Worm (Caenorhabditis elegans): ENCODE results near the gene mfsd-12.

Gene mfsd-12

ce11 chrX:4706755-4707226 lies 38.9 kb downstream of the mfsd-12 start, which contains the start of gene dhhc-10:
TSS of gene dhhc-10 (plus strand) at chrX:4707176.
- TF ChIP-seq unc-42 (tag; optimal IDR thresholded peaks at IDR 0.05) (peak; percentile 84), dve-1 (tag; optimal IDR thresholded peaks at IDR 0.05) (peak; percentile 40), rnt-1 (tag; optimal IDR thresholded peaks at IDR 0.05) (no peak), nfya-1 (tag; optimal IDR thresholded peaks at IDR 0.05) (peak; percentile 36), hlh-13 (GFP tag; optimal IDR thresholded peaks at IDR 0.05) (no peak), tbx-2 (tag; optimal IDR thresholded peaks at IDR 0.05) (peak; percentile 45), ceh-31 (tag; optimal IDR thresholded peaks at IDR 0.05) (peak; percentile 0), elt-2 (tag; optimal IDR thresholded peaks at IDR 0.05) (peak; percentile 46), ceh-48 (tag; optimal IDR thresholded peaks at IDR 0.05) (peak; percentile 59), unc-55 (GFP tag; optimal IDR thresholded peaks at IDR 0.05) (peak; percentile 93), tbx-7 (tag; optimal IDR thresholded peaks at IDR 0.05) (no peak), pha-2 (tag; optimal IDR thresholded peaks at IDR 0.05) (peak; percentile 34), C38D4.7 (GFP tag; optimal IDR thresholded peaks at IDR 0.05) (no peak), sox-2 (GFP tag; IDR thresholded peaks at IDR 0.05) (no peak)

ce11 chrX:4711698-4712329 lies 43.9 kb downstream of the mfsd-12 start, which contains the start of the genes dnj-14 and glit-1:
TSS of gene dnj-14 (minus strand) at chrX:4711748.
TSS of gene glit-1 (plus strand) at chrX:4712279.
- TF ChIP-seq rnt-1 (tag; optimal IDR thresholded peaks at IDR 0.05) (peak; percentile 73), ceh-34 (tag; optimal IDR thresholded peaks at IDR 0.05) (peak; percentile 81), C08G9.2 (tag; optimal IDR thresholded peaks at IDR 0.05) (peak; percentile 26), pax-1 (tag; optimal IDR thresholded peaks at IDR 0.05) (no peak), hlh-8 (tag; optimal IDR thresholded peaks at IDR 0.05) (peak; percentile 66), gmeb-2 (tag; optimal IDR thresholded peaks at IDR 0.05) (peak; percentile 27), dve-1 (tag; optimal IDR thresholded peaks at IDR 0.05) (peak; percentile 38), ceh-45 (GFP tag; IDR thresholded peaks at IDR 0.05) (0 out of 2 replicates have a peak, but pooled peaks have one; percentile 9), unc-55 (GFP tag; optimal IDR thresholded peaks at IDR 0.05) (peak; percentile 85), npax-4 (tag; optimal IDR thresholded peaks at IDR 0.05) (no peak), ref-2 (tag; optimal IDR thresholded peaks at IDR 0.05) (peak; percentile 87), ceh-22 (tag; optimal IDR thresholded peaks at IDR 0.05) (peak; percentile 21), ceh-6 (GFP tag; optimal IDR thresholded peaks at IDR 0.05) (no peak), pha-4 (tag; optimal IDR thresholded peaks at IDR 0.05) (no peak), madf-2 (tag; optimal IDR thresholded peaks at IDR 0.05) (peak; percentile 45), pat-9 (tag; optimal IDR thresholded peaks at IDR 0.05) (no peak), unc-86 (tag; optimal IDR thresholded peaks at IDR 0.05) (no peak), tbx-7 (tag; optimal IDR thresholded peaks at IDR 0.05) (no peak), sdc-2 (tag; optimal IDR thresholded peaks at IDR 0.05) (peak; percentile 78), nfya-1 (tag; optimal IDR thresholded peaks at IDR 0.05) (peak; percentile 91), ceh-14 (tag; optimal IDR thresholded peaks at IDR 0.05) (peak; percentile 43), hlh-15 (tag; optimal IDR thresholded peaks at IDR 0.05) (no peak), ets-4 (tag; optimal IDR thresholded peaks at IDR 0.05) (peak; percentile 55), T23F11.4 (GFP tag; optimal IDR thresholded peaks at IDR 0.05) (peak; percentile 58), hlh-30 (tag; optimal IDR thresholded peaks at IDR 0.05; ENCODE audit: insufficient read depth) (peak; percentile 83), pqm-1 (tag; optimal IDR thresholded peaks at IDR 0.05) (peak; percentile 68), K09A11.1 (tag; optimal IDR thresholded peaks at IDR 0.05; ENCODE audit: insufficient read depth) (peak; percentile 16), unc-42 (tag; optimal IDR thresholded peaks at IDR 0.05) (peak; percentile 86), elt-2 (tag; optimal IDR thresholded peaks at IDR 0.05) (peak; percentile 68), syd-9 (tag; optimal IDR thresholded peaks at IDR 0.05) (peak; percentile 60), ttx-3 (tag; optimal IDR thresholded peaks at IDR 0.05) (no peak), lim-6 (tag; optimal IDR thresholded peaks at IDR 0.05) (peak; percentile 6), ceh-48 (tag; optimal IDR thresholded peaks at IDR 0.05) (peak; percentile 44), unc-3 (GFP tag; conservative IDR thresholded peaks at IDR 0.05) (no peak), unc-3 (tag; optimal IDR thresholded peaks at IDR 0.05) (peak; percentile 45), hlh-13 (GFP tag; optimal IDR thresholded peaks at IDR 0.05) (no peak), ceh-18 (tag; optimal IDR thresholded peaks at IDR 0.05) (peak; percentile 85), elt-4 (tag; optimal IDR thresholded peaks at IDR 0.05) (no peak), ceh-31 (tag; optimal IDR thresholded peaks at IDR 0.05) (peak; percentile 88), ceh-19 (GFP tag; optimal IDR thresholded peaks at IDR 0.05) (peak; percentile 54), tbx-2 (tag; optimal IDR thresholded peaks at IDR 0.05) (peak; percentile 91), eyg-1 (tag; optimal IDR thresholded peaks at IDR 0.05) (peak; percentile 35), F13H6.1 (tag; optimal IDR thresholded peaks at IDR 0.05) (peak; percentile 64), ceh-2 (tag; optimal IDR thresholded peaks at IDR 0.05) (peak; percentile 65), fkh-6 (tag; optimal IDR thresholded peaks at IDR 0.05) (peak; percentile 23)
